Worm (Caenorhabditis elegans): ENCODE data around the gene cyp-25A1.

DNA sequence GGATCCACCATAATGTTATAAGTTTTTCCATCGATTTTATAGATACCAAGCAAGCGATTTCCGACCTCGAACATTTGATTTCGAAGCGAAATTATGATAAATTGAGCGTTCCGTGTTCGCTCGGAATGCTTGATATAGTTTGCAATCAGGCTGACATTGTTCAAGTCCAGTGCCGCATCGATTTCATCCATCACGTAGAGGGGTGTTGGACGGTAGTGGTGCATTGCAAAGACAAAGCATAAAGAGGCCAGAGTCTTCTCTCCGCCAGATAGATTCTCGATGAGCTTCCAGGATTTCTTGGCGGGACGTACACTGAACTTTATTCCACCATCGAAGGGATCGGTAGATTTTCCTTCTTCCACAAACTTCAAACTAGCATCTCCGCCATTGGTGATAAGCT is 18.0 kb upstream of the cyp-25A1 start:
- no peak for TF ChIP-seq ceh-82 (tag; optimal IDR thresholded peaks at IDR 0.05)
- TF ChIP-seq lin-39 (tag; optimal IDR thresholded peaks at IDR 0.05): no peak
- TF ChIP-seq aly-2 (tag; optimal IDR thresholded peaks at IDR 0.05): no peak
- no peak for TF ChIP-seq lin-11 (tag; optimal IDR thresholded peaks at IDR 0.05)
- TF ChIP-seq unc-62 (GFP tag; optimal IDR thresholded peaks at IDR 0.05): no peak
- TF ChIP-seq nhr-11 (tag; optimal IDR thresholded peaks at IDR 0.05): no peak
- TF ChIP-seq nhr-77 (tag; optimal IDR thresholded peaks at IDR 0.05): no peak
- TF ChIP-seq Y55F3AM.14 (GFP tag; optimal IDR thresholded peaks at IDR 0.05): no peak
- TF ChIP-seq fos-1 (tag; optimal IDR thresholded peaks at IDR 0.05): no peak
- TF ChIP-seq elt-3 (tag; optimal IDR thresholded peaks at IDR 0.05): no peak
- no peak for TF ChIP-seq ama-1 (optimal IDR thresholded peaks at IDR 0.05)
